Worm (Caenorhabditis elegans): Measurements from ENCODE around the gene dcap-1.

dcap-1 gene

DNA sequence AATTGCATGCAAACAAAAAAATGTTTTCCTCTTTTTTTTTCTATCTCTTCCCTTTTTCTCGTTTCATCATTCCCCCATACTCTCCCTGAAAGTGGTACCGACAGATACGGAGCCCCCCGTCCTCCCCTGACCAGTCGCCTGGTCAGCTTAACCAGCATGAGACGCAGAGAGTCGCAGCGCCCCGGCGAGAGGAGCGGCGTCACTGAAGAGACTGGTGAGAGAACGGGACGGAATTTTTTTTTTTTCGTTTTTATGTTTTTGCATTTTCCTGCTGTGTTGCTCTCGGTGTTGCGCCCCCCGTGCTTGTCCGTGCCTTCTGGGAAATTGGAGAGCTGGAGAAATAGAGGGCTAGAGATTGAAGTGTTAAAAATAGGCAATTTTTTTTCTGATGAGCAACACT is 15.8 kb upstream of the dcap-1 start:
- no peak for TF ChIP-seq F13C5.2 (tag; optimal IDR thresholded peaks at IDR 0.05)
- no peak for TF ChIP-seq sea-1 (GFP tag; conservative IDR thresholded peaks at IDR 0.05)
- TF ChIP-seq hnd-1 (tag; optimal IDR thresholded peaks at IDR 0.05), result no peak
- no peak for TF ChIP-seq pes-1 (GFP tag; IDR thresholded peaks at IDR 0.05)
- TF ChIP-seq ceh-13 (GFP tag; optimal IDR thresholded peaks at IDR 0.05), result no peak
- no peak for TF ChIP-seq ceh-36 (tag; optimal IDR thresholded peaks at IDR 0.05)
- TF ChIP-seq ets-7 (tag; optimal IDR thresholded peaks at IDR 0.05), result no peak
- TF ChIP-seq tbx-11 (GFP tag; IDR thresholded peaks at IDR 0.05), result no peak
- no peak for TF ChIP-seq hmbx-1 (tag; optimal IDR thresholded peaks at IDR 0.05)
- no peak for TF ChIP-seq ama-1 (optimal IDR thresholded peaks at IDR 0.05)
- no peak for TF ChIP-seq B0310.2 (tag; optimal IDR thresholded peaks at IDR 0.05)
- TF ChIP-seq flt-1 (GFP tag; IDR thresholded peaks at IDR 0.05), result no peak
- TF ChIP-seq hmg-4 (GFP tag; optimal IDR thresholded peaks at IDR 0.05), result no peak
- no peak for TF ChIP-seq scrt-1 (GFP tag; IDR thresholded peaks at IDR 0.05)
- no peak for TF ChIP-seq tbx-37 (GFP tag; conservative IDR thresholded peaks at IDR 0.05)
- TF ChIP-seq aly-1 (tag; optimal IDR thresholded peaks at IDR 0.05), result no peak
- TF ChIP-seq tra-4 (tag; optimal IDR thresholded peaks at IDR 0.05), result no peak

DNA sequence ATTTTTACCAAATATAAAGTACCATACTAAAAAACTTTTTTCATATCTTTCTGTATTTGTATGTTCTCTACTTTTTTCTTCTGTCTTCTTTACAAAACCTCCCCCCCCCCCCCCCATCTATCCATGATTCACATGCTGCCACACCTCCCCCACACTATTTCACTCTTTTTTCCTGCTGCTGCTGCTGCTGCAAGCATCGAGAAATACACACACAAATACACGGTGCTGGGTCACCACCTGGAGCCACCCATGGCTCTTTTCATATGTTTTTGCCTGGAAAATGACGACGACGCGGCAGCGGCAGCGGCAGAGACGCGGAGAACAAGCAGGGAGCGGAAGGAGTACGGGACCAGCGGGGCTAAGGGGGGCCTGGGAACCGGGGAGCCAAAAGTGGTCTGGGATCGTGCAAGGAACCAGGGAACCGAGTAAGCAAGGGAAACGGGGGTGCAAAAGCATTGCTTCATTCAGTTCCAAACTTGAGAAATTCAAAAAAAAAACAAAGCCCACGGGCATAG is 14.2 kb upstream of the dcap-1 start:
- TF ChIP-seq ceh-36 (tag; optimal IDR thresholded peaks at IDR 0.05) (no peak), tbx-37 (GFP tag; conservative IDR thresholded peaks at IDR 0.05) (no peak), sea-1 (GFP tag; conservative IDR thresholded peaks at IDR 0.05) (no peak), scrt-1 (GFP tag; IDR thresholded peaks at IDR 0.05) (no peak), B0310.2 (tag; optimal IDR thresholded peaks at IDR 0.05) (no peak), flt-1 (GFP tag; IDR thresholded peaks at IDR 0.05) (no peak), hmbx-1 (tag; optimal IDR thresholded peaks at IDR 0.05) (no peak), tra-4 (tag; optimal IDR thresholded peaks at IDR 0.05) (no peak), ets-7 (tag; optimal IDR thresholded peaks at IDR 0.05) (no peak), hmg-4 (GFP tag; optimal IDR thresholded peaks at IDR 0.05) (no peak), aly-1 (tag; optimal IDR thresholded peaks at IDR 0.05) (no peak), pes-1 (GFP tag; IDR thresholded peaks at IDR 0.05) (no peak), hnd-1 (tag; optimal IDR thresholded peaks at IDR 0.05) (no peak), tbx-11 (GFP tag; IDR thresholded peaks at IDR 0.05) (no peak)

DNA sequence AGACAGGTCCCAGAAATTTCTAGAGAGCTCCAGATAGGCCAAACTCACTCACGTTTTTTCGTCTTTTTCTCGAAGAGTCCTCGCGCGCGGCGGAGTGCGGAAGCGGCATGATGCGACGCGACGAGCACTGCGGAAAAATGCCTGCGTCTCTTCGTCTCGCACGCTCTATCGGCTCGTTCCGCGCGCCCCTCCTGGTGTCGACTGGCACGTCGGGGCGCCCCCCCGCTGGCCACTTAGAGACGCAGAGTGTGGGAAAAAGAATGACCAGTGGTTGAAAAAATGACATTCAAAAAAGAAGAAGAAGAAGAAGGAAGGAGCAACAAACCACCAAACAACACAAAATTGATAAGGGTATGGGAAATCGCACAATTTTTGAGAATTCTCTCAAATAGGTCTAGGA is 12.8 kb upstream of the dcap-1 start, which contains the start of gene znf-782:
znf-782 (minus strand) TSS at position 96 of the 400 bp plus-strand sequence.
- no peak for TF ChIP-seq tra-4 (tag; optimal IDR thresholded peaks at IDR 0.05)
- TF ChIP-seq ceh-13 (GFP tag; optimal IDR thresholded peaks at IDR 0.05), result no peak
- TF ChIP-seq scrt-1 (GFP tag; IDR thresholded peaks at IDR 0.05), result no peak
- no peak for TF ChIP-seq hnd-1 (tag; optimal IDR thresholded peaks at IDR 0.05)
- TF ChIP-seq hmg-4 (GFP tag; optimal IDR thresholded peaks at IDR 0.05), result peak; percentile 5

DNA sequence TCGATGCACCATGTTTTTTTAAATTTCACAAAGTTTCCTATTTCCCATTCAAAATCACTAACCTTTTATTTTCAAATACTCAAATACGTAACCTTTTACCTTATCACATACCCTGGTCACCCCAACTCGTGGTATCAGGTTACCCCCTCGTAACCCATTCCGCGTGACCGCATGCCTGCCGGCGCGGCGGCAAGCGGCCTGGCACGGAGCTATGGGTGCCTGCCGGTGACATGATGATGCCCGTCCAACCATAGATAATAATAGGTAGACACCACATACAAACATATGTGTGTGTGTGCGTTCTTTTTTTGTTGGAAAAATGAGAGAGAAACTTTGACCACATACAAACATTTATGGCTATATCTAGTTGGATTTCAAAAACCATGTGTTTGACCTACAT is 11.0 kb upstream of the dcap-1 start:
- TF ChIP-seq ets-7 (tag; optimal IDR thresholded peaks at IDR 0.05) (no peak), B0310.2 (tag; optimal IDR thresholded peaks at IDR 0.05) (no peak), ama-1 (optimal IDR thresholded peaks at IDR 0.05) (no peak), hmbx-1 (tag; optimal IDR thresholded peaks at IDR 0.05) (no peak)

DNA sequence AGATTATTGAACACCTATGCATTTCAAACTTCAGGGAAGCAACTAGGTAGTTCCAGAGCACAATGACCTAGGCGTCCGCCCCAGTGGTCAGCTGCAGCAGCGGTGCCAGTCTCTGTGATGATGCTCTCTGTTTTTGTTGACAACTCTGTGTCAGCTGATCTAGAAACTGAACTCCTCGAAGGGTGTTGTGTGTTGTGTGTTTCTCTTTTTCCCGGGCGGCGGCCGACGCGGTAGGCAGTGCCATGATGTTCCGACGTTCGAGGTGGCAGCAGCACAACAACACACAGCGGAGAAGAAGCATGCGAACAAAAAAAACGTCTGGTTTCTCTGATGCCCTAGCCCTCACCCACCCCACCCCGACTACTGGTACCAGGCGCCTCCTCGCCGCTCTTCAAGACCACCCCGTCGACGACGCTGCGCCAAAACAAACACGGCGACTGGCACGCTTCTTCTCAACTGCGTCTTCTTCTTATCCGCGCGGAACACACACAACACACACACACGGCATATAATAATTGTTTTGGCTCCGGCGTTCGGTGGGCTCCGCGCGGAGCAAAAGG is 9.8 kb upstream of the dcap-1 start:
- TF ChIP-seq ceh-36 (tag; optimal IDR thresholded peaks at IDR 0.05) (no peak), tbx-37 (GFP tag; conservative IDR thresholded peaks at IDR 0.05) (no peak), hmbx-1 (tag; optimal IDR thresholded peaks at IDR 0.05) (no peak), aly-1 (tag; optimal IDR thresholded peaks at IDR 0.05) (no peak), F13C5.2 (tag; optimal IDR thresholded peaks at IDR 0.05) (no peak), scrt-1 (GFP tag; IDR thresholded peaks at IDR 0.05) (no peak), ets-7 (tag; optimal IDR thresholded peaks at IDR 0.05) (no peak), ama-1 (optimal IDR thresholded peaks at IDR 0.05) (no peak), hmg-4 (GFP tag; optimal IDR thresholded peaks at IDR 0.05) (no peak), tbx-11 (GFP tag; IDR thresholded peaks at IDR 0.05) (no peak)

DNA sequence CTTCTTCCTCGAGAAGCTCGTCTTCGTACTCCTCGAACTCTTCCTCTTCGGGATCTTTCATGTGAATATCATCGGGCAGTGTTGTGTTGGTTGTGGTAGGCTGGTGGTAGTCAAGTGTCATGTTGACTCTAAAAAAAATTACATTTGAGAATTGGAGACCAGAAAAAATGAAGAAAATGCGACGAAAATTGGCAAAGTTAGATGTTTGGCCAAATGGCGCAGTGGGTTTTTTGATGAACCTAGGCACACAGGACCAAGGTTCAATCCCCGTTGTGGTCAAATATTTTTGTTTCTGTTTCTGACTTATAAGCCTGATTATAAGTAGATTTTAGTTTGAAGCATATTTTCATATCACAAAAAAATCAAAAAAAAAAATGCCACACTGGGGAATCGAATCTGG is 8.5 kb upstream of the dcap-1 start:
- TF ChIP-seq ceh-36 (tag; optimal IDR thresholded peaks at IDR 0.05) (no peak), tra-4 (tag; optimal IDR thresholded peaks at IDR 0.05) (no peak), ceh-13 (GFP tag; optimal IDR thresholded peaks at IDR 0.05) (no peak), hmbx-1 (tag; optimal IDR thresholded peaks at IDR 0.05) (no peak), pes-1 (GFP tag; IDR thresholded peaks at IDR 0.05) (no peak), ama-1 (optimal IDR thresholded peaks at IDR 0.05) (no peak), hmg-4 (GFP tag; optimal IDR thresholded peaks at IDR 0.05) (no peak), B0310.2 (tag; optimal IDR thresholded peaks at IDR 0.05) (no peak), flt-1 (GFP tag; IDR thresholded peaks at IDR 0.05) (no peak), ets-7 (tag; optimal IDR thresholded peaks at IDR 0.05) (no peak)

DNA sequence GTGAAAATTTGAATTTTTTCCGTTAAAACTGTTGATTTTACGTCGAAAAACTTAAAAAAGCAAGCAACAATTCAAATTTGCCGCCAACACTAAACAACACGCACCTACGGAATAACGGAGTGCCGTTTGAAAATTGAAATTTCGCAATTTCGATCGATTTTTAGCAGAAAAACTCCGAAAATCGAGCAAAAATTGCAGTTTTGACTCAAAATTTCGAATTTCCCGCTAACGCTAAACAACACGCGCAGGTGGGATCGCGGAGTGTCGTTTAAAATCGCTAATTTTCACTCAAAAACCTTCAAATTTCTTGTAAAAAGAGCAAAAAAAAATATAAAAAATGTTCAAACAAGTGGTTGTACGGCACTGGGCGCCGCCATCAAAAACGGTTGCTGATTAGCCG is 3.9 kb upstream of the dcap-1 start:
- no peak for TF ChIP-seq flt-1 (GFP tag; IDR thresholded peaks at IDR 0.05)
- no peak for TF ChIP-seq ceh-36 (tag; optimal IDR thresholded peaks at IDR 0.05)
- TF ChIP-seq hmg-4 (GFP tag; optimal IDR thresholded peaks at IDR 0.05), result no peak
- no peak for TF ChIP-seq B0310.2 (tag; optimal IDR thresholded peaks at IDR 0.05)
- no peak for TF ChIP-seq hnd-1 (tag; optimal IDR thresholded peaks at IDR 0.05)
- TF ChIP-seq tbx-11 (GFP tag; IDR thresholded peaks at IDR 0.05), result no peak
- TF ChIP-seq ets-7 (tag; optimal IDR thresholded peaks at IDR 0.05), result no peak
- TF ChIP-seq F13C5.2 (tag; optimal IDR thresholded peaks at IDR 0.05), result no peak
- TF ChIP-seq tra-4 (tag; optimal IDR thresholded peaks at IDR 0.05), result no peak
- TF ChIP-seq hmbx-1 (tag; optimal IDR thresholded peaks at IDR 0.05), result no peak
- TF ChIP-seq sea-1 (GFP tag; conservative IDR thresholded peaks at IDR 0.05), result no peak
- no peak for TF ChIP-seq scrt-1 (GFP tag; IDR thresholded peaks at IDR 0.05)
- no peak for TF ChIP-seq aly-1 (tag; optimal IDR thresholded peaks at IDR 0.05)
- TF ChIP-seq pes-1 (GFP tag; IDR thresholded peaks at IDR 0.05), result no peak
- no peak for TF ChIP-seq ceh-13 (GFP tag; optimal IDR thresholded peaks at IDR 0.05)
- no peak for TF ChIP-seq tbx-37 (GFP tag; conservative IDR thresholded peaks at IDR 0.05)
- TF ChIP-seq ama-1 (optimal IDR thresholded peaks at IDR 0.05), result no peak

Measured in whole organism, early embryonic.